Worm (Caenorhabditis elegans) whole organism, L2 larva: ENCODE results near the gene bath-26.

Experiments
- ZK546.5 ChIP-seq: sonication (generic microtip); optimal IDR thresholded peaks from 2 replicates; lab custom pipeline; 2017; ENCODE audit warnings: missing biosample characterization, missing genetic modification characterization
- egl-27 ChIP-seq: sonication (generic microtip); optimal IDR thresholded peaks from 3 replicates; lab custom pipeline; 2017; ENCODE audit warnings: missing biosample characterization, missing genetic modification reagents, missing genetic modification characterization
- nhr-237 ChIP-seq: fragments of 150-350 bp; optimal IDR thresholded peaks from 2 replicates; lab custom pipeline; 2014; ENCODE audit warnings: missing biosample characterization, missing genetic modification characterization
- nhr-77 ChIP-seq: fragments of 150-350 bp; optimal IDR thresholded peaks from 2 replicates; lab custom pipeline; 2014; ENCODE audit warnings: missing biosample characterization, missing genetic modification characterization
- snpc-4 ChIP-seq: fragments of 150-350 bp; optimal IDR thresholded peaks from 2 replicates; lab custom pipeline; 2014; ENCODE audit warnings: missing biosample characterization, missing genetic modification characterization
- unc-39 ChIP-seq: fragments of 150-350 bp; optimal IDR thresholded peaks from 2 replicates; lab custom pipeline; 2014; ENCODE audit warnings: missing biosample characterization, missing genetic modification characterization
- unc-62 ChIP-seq: fragments of 150-350 bp; optimal IDR thresholded peaks from 2 replicates; lab custom pipeline; 2014; ENCODE audit warnings: missing biosample characterization, missing genetic modification reagents, missing genetic modification characterization

- TF ChIP-seq snpc-4 (tag; lab: Kevin White, UChicago) (no peak), nhr-237 (no peak), unc-39 (no peak), ZK546.5 (tag; lab: Kevin White, UChicago) (no peak), unc-62 (GFP tag; lab: Kevin White, UChicago) (no peak), egl-27 (no peak), nhr-77 (tag; lab: Kevin White, UChicago) (no peak)
These were observed 20.6 kb upstream of the bath-26 start, which contains the start of gene fbxa-158 for ce11 chrII:1621180-1621579.
